Fruit fly (Drosophila melanogaster): ENCODE data around the gene CG34008.

DNA sequence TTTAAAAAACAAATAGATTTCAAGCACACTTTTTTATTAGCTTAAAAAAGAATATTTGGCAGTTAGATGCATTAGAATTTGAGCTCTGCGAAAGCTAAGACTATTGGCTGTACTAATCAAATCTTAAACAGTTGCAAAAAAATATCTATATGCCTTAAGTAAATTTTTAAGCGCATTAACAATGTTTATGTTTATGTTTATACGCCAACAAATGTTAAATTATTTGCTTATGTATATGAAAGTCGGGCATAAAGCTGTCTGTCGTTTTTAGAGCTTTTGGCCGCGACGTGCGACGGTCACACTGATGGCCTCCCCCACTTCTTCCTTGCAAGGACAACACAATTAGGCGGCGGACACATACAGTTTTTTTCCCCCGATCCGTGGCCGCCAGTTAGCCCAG is 36.3 kb upstream of the CG34008 start, which contains the start of gene CG5466:
- TF ChIP-seq CTCF (optimal IDR thresholded peaks at IDR 0.05) (no peak), CG8478 (optimal IDR thresholded peaks at IDR 0.05) (no peak)
